Worm (Caenorhabditis elegans): Measurements from ENCODE around the gene F28E10.1.
A peak's percentile ranks its signal among the peaks of the same experiment; 100 is the strongest.

The F28E10.1 gene

ce11 chrIV:4585991-4586390, 17.4 kb downstream of the F28E10.1 start:
- TF ChIP-seq snu-23 (GFP tag; optimal IDR thresholded peaks at IDR 0.05) (peak; percentile 7), ceh-8 (GFP tag; optimal IDR thresholded peaks at IDR 0.05) (peak; percentile 19), nhr-47 (tag; optimal IDR thresholded peaks at IDR 0.05) (peak; percentile 20), lsy-2 (tag; optimal IDR thresholded peaks at IDR 0.05) (peak in 1 of 2 experiments; percentile 50), ceh-82 (tag; optimal IDR thresholded peaks at IDR 0.05) (peak in 1 of 3 experiments; percentile 37), tbx-2 (tag; optimal IDR thresholded peaks at IDR 0.05) (peak; percentile 39), ces-1 (GFP tag; optimal IDR thresholded peaks at IDR 0.05) (peak; percentile 97), lin-15B (tag; optimal IDR thresholded peaks at IDR 0.05) (no peak), unc-62 (GFP tag; optimal IDR thresholded peaks at IDR 0.05) (no peak), lin-14 (GFP tag; optimal IDR thresholded peaks at IDR 0.05) (peak; percentile 94), isw-1 (GFP tag; IDR thresholded peaks at IDR 0.05) (peak; percentile 11; the same call in 1 of the 2 replicates), nhr-71 (tag; optimal IDR thresholded peaks at IDR 0.05) (peak; percentile 33), efl-1 (optimal IDR thresholded peaks at IDR 0.05) (peak in 1 of 2 experiments; percentile 5), efl-1 (GFP tag; optimal IDR thresholded peaks at IDR 0.05 in 1 of 2) (peak in 1 of 2 experiments; percentile 21), tlp-1 (tag; optimal IDR thresholded peaks at IDR 0.05) (no peak), lin-35 (GFP tag; optimal IDR thresholded peaks at IDR 0.05) (peak in 1 of 2 experiments; percentile 10), mep-1 (tag; optimal IDR thresholded peaks at IDR 0.05) (peak; percentile 33), zag-1 (tag; optimal IDR thresholded peaks at IDR 0.05) (peak; percentile 80), dpl-1 (GFP tag; optimal IDR thresholded peaks at IDR 0.05) (no peak), fkh-10 (GFP tag; optimal IDR thresholded peaks at IDR 0.05) (peak; percentile 96)

- TF ChIP-seq nhr-85 (tag) (peak; percentile 12), elt-3 (tag; optimal IDR thresholded peaks at IDR 0.05) (peak in 5 of 6 experiments; percentile 19 to 52 (median 47)), lir-3 (tag; optimal IDR thresholded peaks at IDR 0.05; ENCODE audit: poor library complexity) (no peak), rnt-1 (tag; optimal IDR thresholded peaks at IDR 0.05) (no peak)
Observed at ce11 chrIV:4587532-4587931, 18.9 kb downstream of the F28E10.1 start.

ce11 chrIV:4588408-4588807, 19.8 kb downstream of the F28E10.1 start:
- TF ChIP-seq elt-3 (tag; optimal IDR thresholded peaks at IDR 0.05): peak in 1 of 6 experiments; percentile 12
- TF ChIP-seq nhr-20 (tag; optimal IDR thresholded peaks at IDR 0.05): peak; percentile 5
- no peak for TF ChIP-seq vab-15 (tag; optimal IDR thresholded peaks at IDR 0.05)
- peak; percentile 30 for TF ChIP-seq skn-1 (tag; optimal IDR thresholded peaks at IDR 0.05)
- peak; percentile 16 for TF ChIP-seq nhr-77 (tag; optimal IDR thresholded peaks at IDR 0.05)
- no peak for TF ChIP-seq mdl-1 (tag; optimal IDR thresholded peaks at IDR 0.05)
- peak; percentile 64 for TF ChIP-seq blmp-1 (tag; optimal IDR thresholded peaks at IDR 0.05)
- no peak for TF ChIP-seq lin-15B (tag; optimal IDR thresholded peaks at IDR 0.05)
- TF ChIP-seq lin-14 (GFP tag; optimal IDR thresholded peaks at IDR 0.05): peak; percentile 69

- no peak for TF ChIP-seq hpl-2 (GFP tag; optimal IDR thresholded peaks at IDR 0.05)
- no peak for TF ChIP-seq alr-1 (tag; optimal IDR thresholded peaks at IDR 0.05; ENCODE audit: borderline replicate concordance)
Observed at ce11 chrIV:4596824-4597223, 28.2 kb downstream of the F28E10.1 start, which contains the start of gene F19C7.3. Gene F19C7.3, plus strand, starts transcription at chrIV:4597124.

ce11 chrIV:4599352-4600004, 30.8 kb downstream of the F28E10.1 start, which contains the start of gene F19C7.2:
Gene F19C7.2, plus strand, starts transcription at chrIV:4599954.
- TF ChIP-seq hlh-4 (tag; optimal IDR thresholded peaks at IDR 0.05) (no peak), mdl-1 (tag; optimal IDR thresholded peaks at IDR 0.05) (no peak), nhr-85 (tag) (peak; percentile 28), elt-2 (tag; optimal IDR thresholded peaks at IDR 0.05) (peak; percentile 71), hpl-2 (GFP tag; optimal IDR thresholded peaks at IDR 0.05) (no peak), ama-1 (optimal IDR thresholded peaks at IDR 0.05) (no peak), rnt-1 (tag; optimal IDR thresholded peaks at IDR 0.05) (no peak), ceh-90 (tag; optimal IDR thresholded peaks at IDR 0.05) (no peak), aly-2 (tag; optimal IDR thresholded peaks at IDR 0.05) (no peak), isw-1 (GFP tag; IDR thresholded peaks at IDR 0.05) (no peak), ztf-4 (tag; optimal IDR thresholded peaks at IDR 0.05) (no peak), egl-13 (tag; optimal IDR thresholded peaks at IDR 0.05) (no peak), skn-1 (tag; optimal IDR thresholded peaks at IDR 0.05) (no peak), lin-35 (GFP tag; optimal IDR thresholded peaks at IDR 0.05) (no peak), hlh-17 (GFP tag; optimal IDR thresholded peaks at IDR 0.05; ENCODE audit: borderline replicate concordance) (no peak)

Measured in whole organism, L1 larva.